Worm (Caenorhabditis elegans): ENCODE results near the gene JC8.16.

ce11 chrIV:13290239-13290638, 31.3 kb downstream of the JC8.16 start:
- TF ChIP-seq W03F9.2 (tag; optimal IDR thresholded peaks at IDR 0.05): no peak
- TF ChIP-seq him-1 (tag; optimal IDR thresholded peaks at IDR 0.05): no peak
